Worm (Caenorhabditis elegans): ENCODE measurements around the gene Y69A2AR.12.
A peak's percentile ranks its signal among the peaks of the same experiment; 100 is the strongest.

The Y69A2AR.12 gene

ce11 chrIV:2602862-2603189, 34.4 kb downstream of the Y69A2AR.12 start:
- TF ChIP-seq somi-1 (GFP tag; optimal IDR thresholded peaks at IDR 0.05) (no peak), pbrm-1 (GFP tag; IDR thresholded peaks at IDR 0.05) (peak; percentile 51; the same call in 1 of the 2 replicates), athp-1 (tag; optimal IDR thresholded peaks at IDR 0.05) (peak; percentile 21), sptf-2 (GFP tag; optimal IDR thresholded peaks at IDR 0.05) (peak; percentile 32), tbp1 (GFP tag; optimal IDR thresholded peaks at IDR 0.05) (peak; percentile 47), lin-26 (GFP tag; IDR thresholded peaks at IDR 0.05) (no peak), Y67H2A.10 (GFP tag; conservative IDR thresholded peaks at IDR 0.05) (no peak), mcd-1 (GFP tag; IDR thresholded peaks at IDR 0.05) (peak; percentile 46; the same call in 1 of the 2 replicates), cebp-2 (GFP tag; IDR thresholded peaks at IDR 0.05) (no peak), dpff-1 (tag; optimal IDR thresholded peaks at IDR 0.05) (no peak), Y95B8A.8 (GFP tag; IDR thresholded peaks at IDR 0.05) (0 out of 2 replicates have a peak, but pooled peaks have one; percentile 17), F52B5.7 (tag; optimal IDR thresholded peaks at IDR 0.05) (no peak), rpc-1 (optimal IDR thresholded peaks at IDR 0.05) (no peak), rpc-1 (tag; optimal IDR thresholded peaks at IDR 0.05) (peak; percentile 24), D2030.7 (GFP tag; IDR thresholded peaks at IDR 0.05) (peak; percentile 51; the same call in 1 of the 2 replicates), F39B2.1 (GFP tag; IDR thresholded peaks at IDR 0.05) (no peak), snpc-1.1 (tag; optimal IDR thresholded peaks at IDR 0.05; ENCODE audit: insufficient read depth) (no peak), lsl-1 (GFP tag; optimal IDR thresholded peaks at IDR 0.05) (no peak), madf-6 (GFP tag; IDR thresholded peaks at IDR 0.05) (no peak; the same call in 1 of the 2 replicates), ztf-3 (GFP tag; optimal IDR thresholded peaks at IDR 0.05) (no peak), attf-5 (GFP tag; optimal IDR thresholded peaks at IDR 0.05) (no peak), ceh-100 (GFP tag; IDR thresholded peaks at IDR 0.05) (no peak), madf-8 (GFP tag; conservative IDR thresholded peaks at IDR 0.05) (0 out of 2 replicates have a peak, but pooled peaks have one; percentile 8), tbx-9 (tag; optimal IDR thresholded peaks at IDR 0.05; ENCODE audit: borderline replicate concordance) (no peak), F33H1.4 (GFP tag; IDR thresholded peaks at IDR 0.05) (peak; percentile 39), nfyb-1 (GFP tag; IDR thresholded peaks at IDR 0.05) (no peak), ztf-26 (tag; optimal IDR thresholded peaks at IDR 0.05) (no peak), snpc-3.4 (tag; optimal IDR thresholded peaks at IDR 0.05) (no peak), pha-4 (tag; optimal IDR thresholded peaks at IDR 0.05) (no peak), B0035.1 (tag; optimal IDR thresholded peaks at IDR 0.05) (no peak), dpl-1 (GFP tag; optimal IDR thresholded peaks at IDR 0.05) (no peak), nfya-1 (tag; optimal IDR thresholded peaks at IDR 0.05; ENCODE audit: borderline replicate concordance, insufficient read depth) (no peak), sea-2 (GFP tag; IDR thresholded peaks at IDR 0.05) (peak; percentile 11; the same call in 1 of the 2 replicates), T07F8.4 (tag; optimal IDR thresholded peaks at IDR 0.05) (no peak), Y79H2A.3 (GFP tag; conservative IDR thresholded peaks at IDR 0.05) (no peak), attf-3 (GFP tag; conservative IDR thresholded peaks at IDR 0.05) (peak; percentile 49; the same call in 1 of the 2 replicates), lin-35 (GFP tag; optimal IDR thresholded peaks at IDR 0.05) (no peak), chd-7 (tag; optimal IDR thresholded peaks at IDR 0.05) (peak; percentile 77), egl-18 (GFP tag; IDR thresholded peaks at IDR 0.05) (no peak), nhr-120 (GFP tag; IDR thresholded peaks at IDR 0.05) (peak; percentile 78; the same call in 1 of the 2 replicates), egl-44 (GFP tag; IDR thresholded peaks at IDR 0.05) (0 out of 2 replicates have a peak, but pooled peaks have one; percentile 14), egrh-3 (GFP tag; IDR thresholded peaks at IDR 0.05) (peak; percentile 45; the same call in 1 of the 2 replicates), zfh-2 (GFP tag; conservative IDR thresholded peaks at IDR 0.05) (peak; percentile 84), nhr-80 (tag; optimal IDR thresholded peaks at IDR 0.05) (no peak), hsf-1 (GFP tag; IDR thresholded peaks at IDR 0.05) (0 out of 2 replicates have a peak, but pooled peaks have one; percentile 23), let-607 (tag; optimal IDR thresholded peaks at IDR 0.05) (peak in 1 of 2 experiments; percentile 11)
